Worm (Caenorhabditis elegans) whole organism, late embryonic: ENCODE results near the gene col-106.

ENCODE experiments used
- C08G9.2 ChIP-seq: sonication (generic microtip); optimal IDR thresholded peaks from 2 replicates; lab custom pipeline; 2016; ENCODE audit warnings: mild to moderate bottlenecking, missing genetic modification characterization, moderate library complexity, missing compliant biosample characterization
- F13H6.1 ChIP-seq: sonication (generic microtip); optimal IDR thresholded peaks from 2 replicates; lab custom pipeline; 2016; ENCODE audit warnings: missing genetic modification characterization, missing compliant biosample characterization
- K09A11.1 ChIP-seq: sonication (generic microtip); optimal IDR thresholded peaks from 2 replicates; lab custom pipeline; 2017; ENCODE audit warnings: antibody characterized with exemption, mild to moderate bottlenecking, missing genetic modification characterization, missing compliant biosample characterization; ENCODE audit not compliant: insufficient read depth
- Y22D7AL.16 ChIP-seq: sonication (generic microtip); optimal IDR thresholded peaks from 2 replicates; lab custom pipeline; 2016; ENCODE audit warnings: missing genetic modification characterization, missing compliant biosample characterization
- ceh-18 ChIP-seq: sonication (generic microtip); optimal IDR thresholded peaks from 2 replicates; lab custom pipeline; 2016; ENCODE audit warnings: missing genetic modification characterization, missing compliant biosample characterization
- ceh-19 ChIP-seq: fragments of 200-800 bp; sonication (Bioruptor generic); optimal IDR thresholded peaks from 2 replicates; lab custom pipeline; 2018; ENCODE audit warnings: mild to moderate bottlenecking, missing genetic modification characterization, missing compliant biosample characterization
- ceh-22 ChIP-seq: sonication (generic microtip); optimal IDR thresholded peaks from 2 replicates; lab custom pipeline; 2017; ENCODE audit warnings: missing biosample characterization, missing genetic modification characterization
- ceh-24 ChIP-seq: sonication (generic microtip); optimal IDR thresholded peaks from 2 replicates; lab custom pipeline; 2016; ENCODE audit warnings: mild to moderate bottlenecking, missing genetic modification characterization, missing compliant biosample characterization
- ceh-48 ChIP-seq: sonication (generic microtip); optimal IDR thresholded peaks from 2 replicates; lab custom pipeline; 2016; ENCODE audit warnings: missing genetic modification characterization, inconsistent platforms, missing compliant biosample characterization
- ceh-6 ChIP-seq: fragments of 200-800 bp; sonication (Bioruptor generic); optimal IDR thresholded peaks from 2 replicates; lab custom pipeline; 2018; ENCODE audit warnings: mild to moderate bottlenecking, missing genetic modification characterization, missing compliant biosample characterization
- ceh-9 ChIP-seq: sonication (generic microtip); optimal IDR thresholded peaks from 2 replicates; lab custom pipeline; 2016; ENCODE audit warnings: mild to moderate bottlenecking, missing genetic modification characterization, inconsistent platforms, missing compliant biosample characterization
- dmd-4 ChIP-seq: sonication (generic microtip); optimal IDR thresholded peaks from 2 replicates; lab custom pipeline; 2016; ENCODE audit warnings: borderline replicate concordance, missing genetic modification characterization, missing compliant biosample characterization
- ets-4 ChIP-seq: sonication (generic microtip); optimal IDR thresholded peaks from 2 replicates; lab custom pipeline; 2016; ENCODE audit warnings: missing genetic modification characterization, missing compliant biosample characterization
- gmeb-2 ChIP-seq: sonication (generic microtip); optimal IDR thresholded peaks from 2 replicates; lab custom pipeline; 2016; ENCODE audit warnings: missing genetic modification characterization, inconsistent platforms, missing compliant biosample characterization
- hlh-30 ChIP-seq: sonication (generic microtip); optimal IDR thresholded peaks from 2 replicates; lab custom pipeline; 2017; ENCODE audit warnings: antibody characterized with exemption, missing genetic modification characterization, missing compliant biosample characterization; ENCODE audit not compliant: insufficient read depth
- hlh-6 ChIP-seq: sonication (generic microtip); optimal IDR thresholded peaks from 2 replicates; lab custom pipeline; 2016; ENCODE audit warnings: missing genotype, missing genetic modification characterization, missing compliant biosample characterization
- lim-6 ChIP-seq: sonication (generic microtip); optimal IDR thresholded peaks from 2 replicates; lab custom pipeline; 2016; ENCODE audit warnings: missing genetic modification characterization, missing compliant biosample characterization
- lin-11 ChIP-seq: fragments of 200-800 bp; sonication (Bioruptor generic); optimal IDR thresholded peaks from 2 replicates; lab custom pipeline; 2018; ENCODE audit warnings: mild to moderate bottlenecking, missing genetic modification characterization, missing compliant biosample characterization
- madf-2 ChIP-seq: sonication (generic microtip); optimal IDR thresholded peaks from 2 replicates; lab custom pipeline; 2017; ENCODE audit warnings: missing genetic modification characterization, missing compliant biosample characterization
- mec-3 ChIP-seq: sonication (generic microtip); optimal IDR thresholded peaks from 2 replicates; lab custom pipeline; 2016; ENCODE audit warnings: borderline replicate concordance, missing genetic modification characterization, missing compliant biosample characterization
- nfya-1 ChIP-seq: sonication (generic microtip); optimal IDR thresholded peaks from 2 replicates; lab custom pipeline; 2017; ENCODE audit warnings: missing genetic modification characterization, mild to moderate bottlenecking, missing compliant biosample characterization, antibody characterized with exemption, moderate library complexity
- nhr-232 ChIP-seq: sonication (generic microtip); optimal IDR thresholded peaks from 2 replicates; lab custom pipeline; 2016; ENCODE audit warnings: missing genetic modification characterization, missing compliant biosample characterization
- npax-4 ChIP-seq: sonication (generic microtip); optimal IDR thresholded peaks from 2 replicates; lab custom pipeline; 2016; ENCODE audit warnings: missing genetic modification characterization, missing compliant biosample characterization
- pax-1 ChIP-seq: fragments of 150-350 bp; optimal IDR thresholded peaks from 2 replicates; lab custom pipeline; 2014; ENCODE audit warnings: missing biosample characterization, missing genetic modification characterization
- ref-2 ChIP-seq: sonication (generic microtip); optimal IDR thresholded peaks from 2 replicates; lab custom pipeline; 2016; ENCODE audit warnings: missing genetic modification characterization, missing compliant biosample characterization
- sdc-2 ChIP-seq: sonication (generic microtip); optimal IDR thresholded peaks from 2 replicates; lab custom pipeline; 2016; ENCODE audit warnings: missing genotype, missing genetic modification characterization, missing compliant biosample characterization
- sox-2 ChIP-seq: fragments of 200-800 bp; sonication (Bioruptor generic); IDR thresholded peaks from 2 replicates; pipeline ENCODE4 v1.3.6; 2022; ENCODE audit warnings: missing genetic modification reagents, missing genetic modification characterization, missing compliant biosample characterization
- tbx-2 ChIP-seq: sonication (generic microtip); optimal IDR thresholded peaks from 2 replicates; lab custom pipeline; 2016; ENCODE audit warnings: missing genetic modification characterization, missing compliant biosample characterization
- tbx-7 ChIP-seq: sonication (generic microtip); optimal IDR thresholded peaks from 2 replicates; lab custom pipeline; 2016; ENCODE audit warnings: missing genotype, missing genetic modification characterization, missing compliant biosample characterization
- unc-3 ChIP-seq, 2 experiments: fragments of 200-800 bp in 1 of 2; sonication (Bioruptor generic) in 1 of 2; sonication (generic microtip) in 1 of 2; conservative IDR thresholded peaks in 1 of 2; optimal IDR thresholded peaks in 1 of 2; 2 replicates each; pipeline versions ENCODE4 v1.3.6 to Lab custom; 2016 to 2022; ENCODE audit warnings: missing compliant biosample characterization in 2 of 2, missing genetic modification characterization in 2 of 2, missing genetic modification reagents in 1 of 2
- unc-42 ChIP-seq: sonication (generic microtip); optimal IDR thresholded peaks from 2 replicates; lab custom pipeline; 2016; ENCODE audit warnings: missing genotype, missing genetic modification characterization, missing compliant biosample characterization
- unc-86 ChIP-seq: sonication (generic microtip); optimal IDR thresholded peaks from 2 replicates; lab custom pipeline; 2016; ENCODE audit warnings: missing genetic modification characterization, missing compliant biosample characterization
- zip-5 ChIP-seq: sonication (generic microtip); optimal IDR thresholded peaks from 2 replicates; lab custom pipeline; 2016; ENCODE audit warnings: missing genetic modification characterization, missing compliant biosample characterization

Gene col-106

DNA sequence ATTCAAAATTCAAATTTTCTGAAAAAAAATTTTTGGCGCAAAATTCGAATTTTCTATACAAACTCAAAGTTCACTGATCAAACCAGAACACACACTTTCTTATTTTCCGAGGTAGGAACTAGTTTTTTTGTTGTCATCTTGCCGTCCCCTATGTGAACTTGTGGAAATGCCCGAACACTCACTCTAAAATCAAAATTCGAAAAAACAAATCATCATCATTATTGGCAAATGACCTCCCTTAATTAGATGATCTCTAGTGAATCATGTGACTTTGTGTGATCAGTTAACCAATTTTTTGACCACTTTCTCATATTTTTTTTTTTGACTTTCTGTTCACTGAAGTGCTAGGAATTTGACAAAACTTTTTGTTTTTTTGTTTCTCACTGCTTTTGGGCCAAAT lies 8.1 kb downstream of the col-106 start:
- TF ChIP-seq F13H6.1 = no peak
- no peak for TF ChIP-seq ceh-6
- TF ChIP-seq unc-86 (tag; lab: Kevin White, UChicago) = no peak
- no peak for TF ChIP-seq zip-5 (tag; lab: Kevin White, UChicago)
- TF ChIP-seq Y22D7AL.16 (tag; lab: Kevin White, UChicago) = no peak
- TF ChIP-seq ceh-9 (tag; lab: Kevin White, UChicago) = no peak
- TF ChIP-seq lin-11 = no peak
- no peak for TF ChIP-seq nhr-232 (tag; lab: Kevin White, UChicago)
- TF ChIP-seq ref-2 (tag; lab: Kevin White, UChicago) = no peak
- TF ChIP-seq hlh-30 (tag; lab: Kevin White, UChicago) = no peak
- no peak for TF ChIP-seq tbx-7 (tag; lab: Kevin White, UChicago)

ce11 chrIV:1445920-1446319 lies 14.7 kb downstream of the col-106 start, which contains the start of gene clp-7:
Gene clp-7 (minus strand): TSS chrIV:1445966.
- TF ChIP-seq sox-2 (GFP tag; lab: Robert Waterston, UW) = no peak
- no peak for TF ChIP-seq lim-6 (tag; lab: Kevin White, UChicago)
- no peak for TF ChIP-seq ets-4 (tag; lab: Kevin White, UChicago)
- no peak for TF ChIP-seq K09A11.1 (tag; lab: Kevin White, UChicago)
- no peak for TF ChIP-seq C08G9.2 (tag; lab: Kevin White, UChicago)
- no peak for TF ChIP-seq madf-2 (tag; lab: Kevin White, UChicago)
- no peak for TF ChIP-seq ceh-18 (tag; lab: Kevin White, UChicago)
- TF ChIP-seq ceh-24 (tag; lab: Kevin White, UChicago) = no peak
- no peak for TF ChIP-seq gmeb-2
- TF ChIP-seq mec-3 (tag; lab: Kevin White, UChicago) = no peak
- TF ChIP-seq sdc-2 (tag; lab: Kevin White, UChicago) = no peak
- TF ChIP-seq pax-1 (tag; lab: Kevin White, UChicago) = no peak
- TF ChIP-seq ceh-22 (tag; lab: Kevin White, UChicago) = no peak
- TF ChIP-seq dmd-4 (tag; lab: Kevin White, UChicago) = no peak
- TF ChIP-seq, all 69 proteins: peak for 0

ce11 chrIV:1443997-1444678 lies 16.4 kb downstream of the col-106 start:
- no peak for TF ChIP-seq pax-1 (tag; lab: Kevin White, UChicago)
- TF ChIP-seq unc-3 (GFP tag; conservative IDR thresholded peaks at IDR 0.05; lab: Robert Waterston, UW) = no peak
- TF ChIP-seq unc-3 (tag; optimal IDR thresholded peaks at IDR 0.05; lab: Kevin White, UChicago) = no peak
- no peak for TF ChIP-seq ets-4 (tag; lab: Kevin White, UChicago)
- no peak for TF ChIP-seq ceh-19 (GFP tag; lab: Kevin White, UChicago)
- no peak for TF ChIP-seq lim-6 (tag; lab: Kevin White, UChicago)
- TF ChIP-seq zip-5 (tag; lab: Kevin White, UChicago) = no peak
- TF ChIP-seq hlh-30 (tag; lab: Kevin White, UChicago) = no peak

ce11 chrIV:1443514-1443913 lies 17.1 kb downstream of the col-106 start:
- TF ChIP-seq nfya-1 (tag; lab: Kevin White, UChicago) (no peak), npax-4 (tag; lab: Kevin White, UChicago) (no peak), ceh-48 (tag; lab: Kevin White, UChicago) (peak; percentile 81), F13H6.1 (no peak), hlh-6 (no peak), unc-42 (tag; lab: Kevin White, UChicago) (no peak), tbx-2 (tag; lab: Kevin White, UChicago) (no peak)
